Worm (Caenorhabditis elegans): ENCODE data around the gene lbp-4.

ce11 chrV:7785117-7785516 is 35.3 kb upstream of the lbp-4 start, which contains the start of gene C26F1.1:
- TF ChIP-seq pax-1 (tag; optimal IDR thresholded peaks at IDR 0.05) (no peak), fkh-10 (GFP tag; optimal IDR thresholded peaks at IDR 0.05) (no peak), tbx-2 (tag; optimal IDR thresholded peaks at IDR 0.05) (no peak), ama-1 (optimal IDR thresholded peaks at IDR 0.05) (no peak), ceh-24 (tag; optimal IDR thresholded peaks at IDR 0.05) (no peak), ceh-30 (tag; optimal IDR thresholded peaks at IDR 0.05) (no peak), hlh-8 (tag; optimal IDR thresholded peaks at IDR 0.05) (no peak), ceh-14 (tag; optimal IDR thresholded peaks at IDR 0.05) (no peak), ttx-3 (tag; optimal IDR thresholded peaks at IDR 0.05) (no peak), Y22D7AL.16 (tag; optimal IDR thresholded peaks at IDR 0.05) (no peak), ceh-9 (tag; optimal IDR thresholded peaks at IDR 0.05) (no peak)

Data from whole organism, late embryonic.